Worm (Caenorhabditis elegans) whole organism, L4/young adult: Measurements from ENCODE around the gene vhp-1.

ENCODE experiments used
- W03F9.2 ChIP-seq: fragments of 150-350 bp; optimal IDR thresholded peaks from 2 replicates; lab custom pipeline; 2014; ENCODE audit warnings: missing biosample characterization, missing genetic modification characterization
- dao-5 ChIP-seq: sonication (generic microtip); optimal IDR thresholded peaks from 2 replicates; lab custom pipeline; 2016; ENCODE audit warnings: missing genotype, missing genetic modification characterization, moderate library complexity, missing compliant biosample characterization
- him-1 ChIP-seq: sonication (generic microtip); optimal IDR thresholded peaks from 2 replicates; lab custom pipeline; 2016; ENCODE audit warnings: missing genotype, missing genetic modification reagents, missing genetic modification characterization, missing compliant biosample characterization

DNA sequence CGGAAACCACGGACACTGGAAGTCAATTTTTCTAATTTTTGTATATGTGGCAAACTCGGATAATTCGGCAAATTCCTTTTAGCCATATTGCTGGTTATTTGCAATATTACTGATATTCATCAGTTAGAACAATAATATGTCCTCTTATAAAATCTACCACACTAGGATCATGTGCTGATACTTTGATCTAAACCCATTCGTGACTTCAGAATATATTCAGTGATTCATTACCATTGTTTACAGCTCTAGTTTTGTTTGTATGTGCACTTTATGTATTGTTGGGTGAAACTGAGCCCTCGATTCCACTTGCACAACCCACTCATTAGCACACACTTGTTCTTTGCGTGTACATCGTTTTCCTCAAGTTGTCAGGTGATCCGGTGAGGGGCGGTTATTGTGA lies 16.9 kb upstream of the vhp-1 start:
- TF ChIP-seq him-1 (tag; lab: Kevin White, UChicago) (no peak), dao-5 (tag; lab: Kevin White, UChicago) (no peak), W03F9.2 (tag; lab: Kevin White, UChicago) (no peak)
